Fruit fly (Drosophila melanogaster): ENCODE results near the gene Dph5.

DNA sequence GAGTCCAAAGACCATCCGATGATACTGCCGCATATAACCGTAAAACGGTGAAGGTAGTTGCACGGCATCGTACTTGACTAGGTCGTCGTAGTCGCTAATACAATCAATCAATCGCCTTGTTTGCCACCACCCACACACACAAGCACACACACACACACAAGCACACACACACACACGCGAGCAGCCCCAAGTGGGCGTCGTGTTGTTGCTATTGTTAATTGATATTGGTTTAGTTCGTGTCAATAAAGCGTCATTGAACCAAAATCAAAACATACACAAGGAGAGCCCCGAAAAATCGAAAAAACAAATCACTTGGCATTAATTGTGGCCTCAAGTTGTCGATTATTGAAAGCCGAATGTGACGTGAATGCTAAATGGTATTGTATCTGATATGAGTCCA, 13.4 kb upstream of the Dph5 start:
- TF ChIP-seq psq (optimal IDR thresholded peaks at IDR 0.05) = no peak
- TF ChIP-seq usp (GFP tag; optimal IDR thresholded peaks at IDR 0.05) = no peak
- TF ChIP-seq EcR (GFP tag; optimal IDR thresholded peaks at IDR 0.05) = no peak
- TF ChIP-seq CG8478 (optimal IDR thresholded peaks at IDR 0.05) = no peak

All from whole organism.